Worm (Caenorhabditis elegans) whole organism, L1 larva: Measurements from ENCODE around the gene F01G12.18.

Experiments
- dsc-1 ChIP-seq: sonication (generic microtip); optimal IDR thresholded peaks from 2 replicates; lab custom pipeline; 2016; ENCODE audit warnings: mild to moderate bottlenecking, missing genetic modification characterization, missing compliant biosample characterization
- efl-3 ChIP-seq: fragments of 200-800 bp; sonication (Bioruptor generic); optimal IDR thresholded peaks from 2 replicates; lab custom pipeline; 2018; ENCODE audit warnings: mild to moderate bottlenecking, missing genetic modification characterization, missing compliant biosample characterization
- elt-3 ChIP-seq, 6 experiments: fragments of 150-350 bp in 1 of 6; sonication (generic microtip); optimal IDR thresholded peaks; 2 replicates each; lab custom pipeline; 2017 to 2018; ENCODE audit warnings: missing biosample characterization in 6 of 6, missing genetic modification characterization in 6 of 6, inconsistent platforms in 1 of 6
- lin-39 ChIP-seq: fragments of 150-350 bp; optimal IDR thresholded peaks from 2 replicates; lab custom pipeline; 2014; ENCODE audit warnings: missing biosample characterization, missing genetic modification reagents, missing genetic modification characterization
- nhr-237 ChIP-seq: fragments of 150-350 bp; optimal IDR thresholded peaks from 2 replicates; lab custom pipeline; 2014; ENCODE audit warnings: missing biosample characterization, missing genetic modification characterization
- nhr-77 ChIP-seq: fragments of 150-350 bp; optimal IDR thresholded peaks from 2 replicates; lab custom pipeline; 2014; ENCODE audit warnings: missing biosample characterization, missing genetic modification characterization
- rnt-1 ChIP-seq: sonication (generic microtip); optimal IDR thresholded peaks from 2 replicates; lab custom pipeline; 2016; ENCODE audit warnings: mild to moderate bottlenecking, missing genetic modification characterization, moderate library complexity, missing compliant biosample characterization
- skn-1 ChIP-seq: fragments of 150-350 bp; optimal IDR thresholded peaks from 2 replicates; lab custom pipeline; 2014; ENCODE audit warnings: missing biosample characterization, missing genetic modification characterization
- unc-130 ChIP-seq: fragments of 150-350 bp; optimal IDR thresholded peaks from 2 replicates; lab custom pipeline; 2017; ENCODE audit warnings: missing biosample characterization, missing genetic modification characterization, inconsistent platforms
- unc-98 ChIP-seq: fragments of 200-800 bp; sonication (Bioruptor generic); IDR thresholded peaks from 2 replicates; pipeline ENCODE4 v1.3.6; 2022; ENCODE audit warnings: missing genetic modification characterization, missing compliant biosample characterization

- TF ChIP-seq nhr-237 (tag; lab: Kevin White, UChicago) (no peak), nhr-77 (no peak), skn-1 (tag; lab: Kevin White, UChicago) (no peak), dsc-1 (no peak), efl-3 (GFP tag; lab: Kevin White, UChicago) (no peak), unc-130 (tag; lab: Kevin White, UChicago) (no peak), lin-39 (tag; lab: Kevin White, UChicago) (no peak), rnt-1 (tag; lab: Kevin White, UChicago) (no peak), unc-98 (GFP tag; lab: Robert Waterston, UW) (no peak), elt-3 (tag; optimal IDR thresholded peaks at IDR 0.05; lab: Kevin White, UChicago) (no peak)
Observed at ce11 chrX:16411985-16412384, 13.7 kb upstream of the F01G12.18 start.
